Fruit fly (Drosophila melanogaster): ENCODE data around the gene RasGAP1.

Gene RasGAP1

DNA sequence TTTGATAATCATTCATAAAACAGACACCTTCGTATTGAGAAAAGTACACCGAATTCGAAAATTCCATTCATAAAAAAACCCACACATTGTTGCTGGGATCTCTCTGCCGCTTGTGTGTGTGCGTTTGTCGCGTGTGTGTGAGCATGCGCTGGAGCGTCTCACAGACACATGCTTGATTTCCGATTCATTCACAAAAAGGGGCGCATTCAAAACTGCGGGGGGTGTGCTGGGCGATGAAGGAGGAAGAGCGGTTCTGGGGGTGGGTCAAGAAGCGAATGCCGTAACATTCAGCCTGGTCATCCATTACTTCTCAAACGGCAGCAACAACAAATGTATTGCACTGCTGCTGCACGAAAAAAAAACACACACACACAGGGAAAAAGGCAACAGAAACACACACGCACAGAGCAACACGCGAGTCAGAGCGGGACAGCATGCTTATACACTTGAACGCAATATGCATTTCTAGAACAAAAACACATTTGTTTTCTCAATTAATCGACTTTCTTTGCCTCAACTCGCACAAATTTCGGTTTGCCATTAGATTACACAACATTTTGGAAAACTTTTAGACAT is 1.1 kb downstream of the RasGAP1 start (continued):
- TF ChIP-seq CG10366 (GFP tag; IDR thresholded peaks at IDR 0.05) (no peak), CG8924 (tag; optimal IDR thresholded peaks at IDR 0.05) (peak; percentile 1), CG7786 (GFP tag; optimal IDR thresholded peaks at IDR 0.05) (no peak), ken (GFP tag; IDR thresholded peaks at IDR 0.05) (no peak), CG14014 (GFP tag; IDR thresholded peaks at IDR 0.05) (no peak), Ets65A (GFP tag) (no peak), CG1792 (GFP tag; optimal IDR thresholded peaks at IDR 0.05) (no peak), chinmo (GFP tag; IDR thresholded peaks at IDR 0.05; ENCODE audit: partially characterized antibody) (peak; percentile 91; the same call in 3 of the 4 replicates), Mad (GFP tag; optimal IDR thresholded peaks at IDR 0.05) (no peak), CG13775 (GFP tag; optimal IDR thresholded peaks at IDR 0.05) (no peak), CG8765 (GFP tag; IDR thresholded peaks at IDR 0.05) (no peak), Jarid2 (GFP tag; optimal IDR thresholded peaks at IDR 0.05) (no peak), Elba2 (GFP tag; optimal IDR thresholded peaks at IDR 0.05) (no peak), CG11696 (GFP tag; IDR thresholded peaks at IDR 0.05) (no peak), insv (GFP tag; optimal IDR thresholded peaks at IDR 0.05) (no peak), Optix (GFP tag; IDR thresholded peaks at IDR 0.05) (no peak), wor (GFP tag; IDR thresholded peaks at IDR 0.05) (no peak), CG32767 (GFP tag; IDR thresholded peaks at IDR 0.05) (no peak; the same call in 1 of the 2 replicates), CG7372 (GFP tag; IDR thresholded peaks at IDR 0.05) (no peak), nmo (GFP tag; optimal IDR thresholded peaks at IDR 0.05) (peak; percentile 15), esg (GFP tag; conservative IDR thresholded peaks at IDR 0.05) (no peak), ap (GFP tag; IDR thresholded peaks at IDR 0.05) (no peak), Eip74EF (GFP tag; optimal IDR thresholded peaks at IDR 0.05) (no peak), TFAM (GFP tag; optimal IDR thresholded peaks at IDR 0.05) (no peak), kah (GFP tag; optimal IDR thresholded peaks at IDR 0.05) (no peak), fd3F (GFP tag; optimal IDR thresholded peaks at IDR 0.05) (no peak), CG8478 (optimal IDR thresholded peaks at IDR 0.05) (peak; percentile 83), sens (GFP tag) (no peak), zf30C (GFP tag; optimal IDR thresholded peaks at IDR 0.05) (peak; percentile 19), Lim3 (GFP tag; IDR thresholded peaks at IDR 0.05) (no peak), gt (GFP tag; IDR thresholded peaks at IDR 0.05) (no peak), oc (tag; optimal IDR thresholded peaks at IDR 0.05) (no peak), CG8359 (GFP tag; optimal IDR thresholded peaks at IDR 0.05; ENCODE audit: borderline replicate concordance) (no peak), CG4617 (GFP tag; optimal IDR thresholded peaks at IDR 0.05; ENCODE audit: borderline replicate concordance) (no peak), CG17361 (GFP tag; IDR thresholded peaks at IDR 0.05) (no peak), Max (GFP tag; optimal IDR thresholded peaks at IDR 0.05) (no peak), crp (GFP tag; optimal IDR thresholded peaks at IDR 0.05) (no peak), dati (GFP tag; IDR thresholded peaks at IDR 0.05) (no peak), CTCF (GFP tag; optimal IDR thresholded peaks at IDR 0.05) (no peak), lov (optimal IDR thresholded peaks at IDR 0.05) (no peak), lov (GFP tag; IDR thresholded peaks at IDR 0.05) (no peak), bsh (GFP tag; optimal IDR thresholded peaks at IDR 0.05) (no peak), CG7963 (GFP tag; IDR thresholded peaks at IDR 0.05; ENCODE audit: partially characterized antibody) (no peak), Deaf1 (tag; optimal IDR thresholded peaks at IDR 0.05) (peak; percentile 15), bigmax (GFP tag; optimal IDR thresholded peaks at IDR 0.05) (no peak), CG4820 (GFP tag; optimal IDR thresholded peaks at IDR 0.05) (no peak), CG2712 (tag; optimal IDR thresholded peaks at IDR 0.05) (no peak), CG13624 (GFP tag; optimal IDR thresholded peaks at IDR 0.05) (peak; percentile 26), Med (GFP tag) (peak; percentile 68), CG3163 (GFP tag; optimal IDR thresholded peaks at IDR 0.05) (no peak), CG8281 (tag; optimal IDR thresholded peaks at IDR 0.05) (no peak), CG9215 (GFP tag; IDR thresholded peaks at IDR 0.05) (no peak)

Data from whole organism, embryonic.